Fruit fly (Drosophila melanogaster): ENCODE measurements around the gene Atac1.

The Atac1 gene

dm6 chr2L:6950096-6950495 is 10.0 kb downstream of the Atac1 start, which contains the start of the genes Gas41 and SA1 (continued):
- TF ChIP-seq nau (GFP tag; optimal IDR thresholded peaks at IDR 0.05) (no peak), CG3163 (GFP tag; optimal IDR thresholded peaks at IDR 0.05) (no peak), CG2202 (tag; optimal IDR thresholded peaks at IDR 0.05) (peak; percentile 81), hb (GFP tag; IDR thresholded peaks at IDR 0.05; ENCODE audit: partially characterized antibody) (peak; percentile 69), crp (GFP tag; optimal IDR thresholded peaks at IDR 0.05) (peak in 1 of 2 experiments; percentile 3), Usf (GFP tag; optimal IDR thresholded peaks at IDR 0.05) (no peak), H15 (GFP tag; IDR thresholded peaks at IDR 0.05) (no peak; the same call in 1 of the 3 replicates), lola (GFP tag; optimal IDR thresholded peaks at IDR 0.05) (peak in 1 of 3 experiments; percentile 90), chif (GFP tag; optimal IDR thresholded peaks at IDR 0.05) (peak; percentile 24 to 44), HLHmδ (GFP tag; optimal IDR thresholded peaks at IDR 0.05) (no peak), bigmax (GFP tag; optimal IDR thresholded peaks at IDR 0.05) (no peak), CG16863 (GFP tag; optimal IDR thresholded peaks at IDR 0.05) (no peak), CG13894 (tag; optimal IDR thresholded peaks at IDR 0.05) (peak; percentile 91), CG32767 (GFP tag; IDR thresholded peaks at IDR 0.05) (peak; percentile 70; the same call in 1 of the 2 replicates), dm (GFP tag; optimal IDR thresholded peaks at IDR 0.05) (peak; percentile 11), E2f1 (GFP tag; IDR thresholded peaks at IDR 0.05) (peak; percentile 91), Tbp (GFP tag; optimal IDR thresholded peaks at IDR 0.05) (no peak), ssp (GFP tag; IDR thresholded peaks at IDR 0.05) (no peak), CG15696 (tag; optimal IDR thresholded peaks at IDR 0.05) (peak; percentile 93), Atf-2 (GFP tag; optimal IDR thresholded peaks at IDR 0.05) (no peak), CG4820 (GFP tag; optimal IDR thresholded peaks at IDR 0.05) (no peak), CG17361 (GFP tag; IDR thresholded peaks at IDR 0.05) (peak; percentile 95), CG11085 (GFP tag; IDR thresholded peaks at IDR 0.05) (peak; percentile 89), CG6683 (GFP tag; optimal IDR thresholded peaks at IDR 0.05) (peak; percentile 64), odd (GFP tag; optimal IDR thresholded peaks at IDR 0.05) (no peak), Fer3 (tag; optimal IDR thresholded peaks at IDR 0.05) (peak; percentile 92), ranshi (GFP tag; IDR thresholded peaks at IDR 0.05) (no peak), CG8290 (GFP tag; optimal IDR thresholded peaks at IDR 0.05) (peak; percentile 80), CG8290 (tag; optimal IDR thresholded peaks at IDR 0.05) (no peak), pros (GFP tag; optimal IDR thresholded peaks at IDR 0.05) (no peak), Med (GFP tag) (peak; percentile 87), Nf-YA (GFP tag; IDR thresholded peaks at IDR 0.05) (no peak), h (optimal IDR thresholded peaks at IDR 0.05) (no peak), Dbx (GFP tag; IDR thresholded peaks at IDR 0.05) (no peak), CG14014 (GFP tag; IDR thresholded peaks at IDR 0.05) (peak; percentile 95), stwl (tag; optimal IDR thresholded peaks at IDR 0.05) (peak; percentile 92), zfh1 (GFP tag; IDR thresholded peaks at IDR 0.05) (no peak), ems (GFP tag; optimal IDR thresholded peaks at IDR 0.05) (no peak), nerfin-2 (GFP tag; IDR thresholded peaks at IDR 0.05; ENCODE audit: partially characterized antibody) (no peak), CG2889 (GFP tag; IDR thresholded peaks at IDR 0.05) (peak; percentile 92), ato (GFP tag; IDR thresholded peaks at IDR 0.05; ENCODE audit: partially characterized antibody) (peak; percentile 57; the same call in 1 of the 2 replicates), Blimp-1 (GFP tag; optimal IDR thresholded peaks at IDR 0.05) (no peak), ATbp (GFP tag; optimal IDR thresholded peaks at IDR 0.05) (peak; percentile 77), Atf6 (GFP tag; IDR thresholded peaks at IDR 0.05) (no peak), CG1647 (GFP tag; optimal IDR thresholded peaks at IDR 0.05) (peak; percentile 10), CG11456 (GFP tag; IDR thresholded peaks at IDR 0.05) (no peak), zfh2 (GFP tag; optimal IDR thresholded peaks at IDR 0.05) (peak; percentile 74), lbe (GFP tag; optimal IDR thresholded peaks at IDR 0.05) (peak; percentile 82), gsb (GFP tag; IDR thresholded peaks at IDR 0.05) (peak; percentile 63), Bdp1 (GFP tag; optimal IDR thresholded peaks at IDR 0.05) (peak; percentile 11), CG4854 (GFP tag; optimal IDR thresholded peaks at IDR 0.05) (no peak), gsb-n (tag; optimal IDR thresholded peaks at IDR 0.05) (no peak)
